Fruit fly (Drosophila melanogaster) Kc167 (cell line): ENCODE results near the gene CG12605.

ENCODE experiments used
- insv ChIP-seq: fragments of >200 bp; optimal IDR thresholded peaks from 3 replicates; lab custom pipeline; 2018; ENCODE audit warnings: missing external identifiers
- ttk ChIP-seq: sonication (Bioruptor generic); optimal IDR thresholded peaks from 2 replicates; lab custom pipeline; 2017; ENCODE audit warnings: missing external identifiers

- no peak for TF ChIP-seq ttk (lab: Kevin White, UChicago)
- TF ChIP-seq insv (lab: Kevin White, UChicago) = no peak
Measured at dm6 chr3L:3923631-3924274, 40.8 kb downstream of the CG12605 start.
